Worm (Caenorhabditis elegans) whole organism, early embryonic: Measurements from ENCODE around the gene blos-1.

Experiments
- B0310.2 ChIP-seq: sonication (generic microtip); optimal IDR thresholded peaks from 2 replicates; lab custom pipeline; 2016; ENCODE audit warnings: mild to moderate bottlenecking, missing genetic modification characterization, missing compliant biosample characterization
- F13C5.2 ChIP-seq: sonication (generic microtip); optimal IDR thresholded peaks from 2 replicates; lab custom pipeline; 2017; ENCODE audit warnings: mild to moderate bottlenecking, missing genetic modification characterization, inconsistent platforms, missing compliant biosample characterization
- aly-1 ChIP-seq: sonication (generic microtip); optimal IDR thresholded peaks from 2 replicates; lab custom pipeline; 2016; ENCODE audit warnings: missing genetic modification characterization, missing compliant biosample characterization
- ama-1 ChIP-seq: fragments of 150-350 bp; optimal IDR thresholded peaks from 2 replicates; lab custom pipeline; 2014
- ceh-13 ChIP-seq: fragments of 200-800 bp; sonication (Bioruptor generic); optimal IDR thresholded peaks from 2 replicates; lab custom pipeline; 2018; ENCODE audit warnings: mild to moderate bottlenecking, missing genetic modification characterization, missing compliant biosample characterization
- ceh-36 ChIP-seq: sonication (generic microtip); optimal IDR thresholded peaks from 2 replicates; lab custom pipeline; 2016; ENCODE audit warnings: missing genetic modification characterization, inconsistent platforms, missing compliant biosample characterization
- ets-7 ChIP-seq: sonication (generic microtip); optimal IDR thresholded peaks from 2 replicates; lab custom pipeline; 2016; ENCODE audit warnings: missing genotype, missing genetic modification characterization, missing compliant biosample characterization
- flt-1 ChIP-seq: fragments of 200-800 bp; sonication (Bioruptor generic); IDR thresholded peaks from 2 replicates; pipeline ENCODE4 v1.3.6; 2022; ENCODE audit warnings: missing genetic modification characterization, missing compliant biosample characterization
- hmbx-1 ChIP-seq: sonication (generic microtip); optimal IDR thresholded peaks from 2 replicates; lab custom pipeline; 2016; ENCODE audit warnings: mild to moderate bottlenecking, missing genetic modification characterization, missing compliant biosample characterization
- hmg-4 ChIP-seq: fragments of 200-800 bp; sonication (Bioruptor generic); optimal IDR thresholded peaks from 2 replicates; lab custom pipeline; 2018; ENCODE audit warnings: mild to moderate bottlenecking, missing genetic modification characterization, missing compliant biosample characterization
- hnd-1 ChIP-seq: sonication (generic microtip); optimal IDR thresholded peaks from 2 replicates; lab custom pipeline; 2016; ENCODE audit warnings: missing genetic modification characterization, missing compliant biosample characterization
- pes-1 ChIP-seq: fragments of 200-800 bp; sonication (Bioruptor generic); IDR thresholded peaks from 2 replicates; pipeline ENCODE4 v1.3.6; 2022; ENCODE audit warnings: missing genetic modification reagents, missing genetic modification characterization, missing compliant biosample characterization
- scrt-1 ChIP-seq: fragments of 200-800 bp; sonication (Bioruptor generic); IDR thresholded peaks from 2 replicates; pipeline ENCODE4 v1.3.6; 2022; ENCODE audit warnings: missing genetic modification characterization, missing compliant biosample characterization
- sea-1 ChIP-seq: fragments of 200-800 bp; sonication (Bioruptor generic); conservative IDR thresholded peaks from 2 replicates; pipeline ENCODE4 v1.3.6; 2022; ENCODE audit warnings: missing genetic modification characterization, missing compliant biosample characterization
- tbx-11 ChIP-seq: fragments of 200-800 bp; sonication (Bioruptor generic); IDR thresholded peaks from 2 replicates; pipeline ENCODE4 v1.3.6; 2022; ENCODE audit warnings: missing genetic modification characterization, missing compliant biosample characterization
- tbx-37 ChIP-seq: fragments of 200-800 bp; sonication (Bioruptor generic); conservative IDR thresholded peaks from 2 replicates; pipeline ENCODE4 v1.3.6; 2022; ENCODE audit warnings: missing genetic modification reagents, missing genetic modification characterization, missing compliant biosample characterization
- tra-4 ChIP-seq: sonication (generic microtip); optimal IDR thresholded peaks from 2 replicates; lab custom pipeline; 2017; ENCODE audit warnings: missing genetic modification characterization, missing compliant biosample characterization

Gene blos-1

DNA sequence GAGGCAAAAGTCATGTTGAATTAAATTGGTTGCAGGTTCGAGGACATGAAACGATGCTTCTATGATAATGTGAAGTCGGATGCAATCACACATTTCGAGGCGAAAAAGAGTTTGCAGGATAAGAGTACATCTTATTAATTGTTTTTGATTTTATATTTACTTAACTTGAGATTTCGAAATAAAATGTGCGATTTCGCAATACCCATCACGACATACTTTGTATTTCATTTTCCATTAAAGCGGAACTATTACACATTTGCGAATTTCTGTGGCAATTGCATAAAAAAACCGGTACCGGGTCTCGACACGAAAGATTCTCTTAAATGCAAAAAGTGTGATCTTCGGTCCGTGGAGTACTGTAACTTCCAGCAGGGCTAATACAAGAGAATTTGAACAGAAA is 9.4 kb downstream of the blos-1 start:
- TF ChIP-seq tbx-11 (GFP tag; lab: Robert Waterston, UW), result no peak
- TF ChIP-seq tbx-37 (GFP tag; lab: Robert Waterston, UW), result no peak
- no peak for TF ChIP-seq pes-1
- TF ChIP-seq flt-1 (GFP tag; lab: Robert Waterston, UW), result no peak
- no peak for TF ChIP-seq ceh-36 (tag; lab: Kevin White, UChicago)
- no peak for TF ChIP-seq ceh-13 (GFP tag; lab: Kevin White, UChicago)
- no peak for TF ChIP-seq aly-1 (tag; lab: Kevin White, UChicago)

DNA sequence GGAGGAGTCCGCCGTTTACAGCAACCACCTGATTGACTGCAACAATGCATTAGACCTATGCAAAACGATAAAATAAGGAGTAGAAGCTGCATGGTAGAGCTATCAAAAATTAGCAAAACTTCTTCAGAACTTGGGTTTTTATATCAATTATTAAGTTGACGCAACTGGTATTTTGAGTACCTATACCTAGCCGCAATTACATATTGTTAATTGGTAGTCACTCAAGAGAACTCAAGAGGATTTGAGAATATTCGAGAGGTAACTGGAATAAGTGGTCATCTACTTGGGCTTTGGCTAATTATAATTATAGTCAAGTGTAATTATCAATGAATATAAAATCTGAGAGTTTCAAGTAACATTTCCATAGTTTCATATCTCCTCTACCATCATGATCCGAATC is 10.5 kb downstream of the blos-1 start, which contains the start of the genes T20G5.13 and T20G5.12:
Gene T20G5.13 (minus strand): TSS at position 101 of the 400 bp plus-strand sequence.
Gene T20G5.12 (plus strand): TSS at position 370 of the 400 bp plus-strand sequence.
- TF ChIP-seq tra-4 (tag; lab: Kevin White, UChicago) (no peak), pes-1 (no peak), B0310.2 (tag; lab: Kevin White, UChicago) (no peak), hmbx-1 (tag; lab: Kevin White, UChicago) (no peak), F13C5.2 (no peak), aly-1 (tag; lab: Kevin White, UChicago) (no peak), ama-1 (no peak), flt-1 (GFP tag; lab: Robert Waterston, UW) (no peak), sea-1 (GFP tag; lab: Robert Waterston, UW) (no peak), tbx-37 (GFP tag; lab: Robert Waterston, UW) (no peak), hmg-4 (no peak), ceh-13 (GFP tag; lab: Kevin White, UChicago) (no peak), tbx-11 (GFP tag; lab: Robert Waterston, UW) (no peak), ets-7 (tag; lab: Kevin White, UChicago) (no peak), scrt-1 (GFP tag; lab: Robert Waterston, UW) (no peak), ceh-36 (tag; lab: Kevin White, UChicago) (no peak), hnd-1 (no peak)

DNA sequence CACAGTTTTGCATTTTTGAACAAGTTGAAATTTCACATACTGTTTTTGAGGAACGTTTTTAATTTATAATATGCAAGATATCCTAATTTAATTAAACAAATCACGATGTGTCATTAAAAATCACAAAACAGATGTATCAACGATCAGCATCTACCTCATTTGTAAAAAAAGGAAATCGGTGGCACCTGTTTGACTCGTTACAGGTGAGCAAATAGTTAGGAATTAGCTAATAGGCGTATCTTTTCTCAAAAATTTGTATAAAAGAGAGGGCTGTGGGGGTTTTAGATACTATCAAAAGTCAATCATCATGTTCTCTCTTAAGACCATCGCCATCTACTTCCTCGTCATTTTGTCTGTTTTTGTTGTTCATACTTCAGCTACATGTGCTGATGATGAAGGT is 12.7 kb downstream of the blos-1 start, which contains the start of gene T20G5.8:
Gene T20G5.8 (plus strand): TSS at position 301 of the 400 bp plus-strand sequence.
- TF ChIP-seq ets-7 (tag; lab: Kevin White, UChicago) (no peak), sea-1 (GFP tag; lab: Robert Waterston, UW) (no peak), F13C5.2 (no peak), hmg-4 (no peak), tbx-11 (GFP tag; lab: Robert Waterston, UW) (no peak), ama-1 (no peak), ceh-13 (GFP tag; lab: Kevin White, UChicago) (no peak), hnd-1 (no peak)

DNA sequence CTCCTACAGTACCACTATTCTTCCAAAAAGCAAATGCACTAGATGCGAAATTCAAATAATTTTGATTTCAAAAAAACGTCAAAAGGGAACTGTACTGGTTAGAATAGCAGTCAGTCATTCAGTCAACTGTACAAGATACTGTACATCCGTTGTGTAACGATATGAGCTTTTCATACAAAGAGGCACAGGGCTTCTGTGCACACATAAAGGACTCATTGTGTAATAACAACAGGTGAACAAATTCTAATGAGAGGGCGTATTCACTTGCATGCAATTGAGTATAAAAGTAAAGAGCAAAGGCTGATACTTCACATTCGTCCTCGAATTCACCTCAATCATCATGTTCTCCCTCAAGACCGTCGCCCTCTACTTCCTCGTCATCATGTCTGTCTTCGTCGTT is 14.3 kb downstream of the blos-1 start, which contains the start of gene dod-6:
Gene dod-6 (plus strand): TSS at position 301 of the 400 bp plus-strand sequence.
- TF ChIP-seq B0310.2 (tag; lab: Kevin White, UChicago), result no peak
- TF ChIP-seq tra-4 (tag; lab: Kevin White, UChicago), result no peak
- TF ChIP-seq hmbx-1 (tag; lab: Kevin White, UChicago), result no peak
- TF ChIP-seq tbx-37 (GFP tag; lab: Robert Waterston, UW), result no peak
- no peak for TF ChIP-seq ets-7 (tag; lab: Kevin White, UChicago)
- no peak for TF ChIP-seq hmg-4
- TF ChIP-seq tbx-11 (GFP tag; lab: Robert Waterston, UW), result no peak
- TF ChIP-seq scrt-1 (GFP tag; lab: Robert Waterston, UW), result no peak
- TF ChIP-seq aly-1 (tag; lab: Kevin White, UChicago), result no peak
- TF ChIP-seq flt-1 (GFP tag; lab: Robert Waterston, UW), result no peak
- TF ChIP-seq ceh-36 (tag; lab: Kevin White, UChicago), result no peak
- no peak for TF ChIP-seq pes-1
- TF ChIP-seq ceh-13 (GFP tag; lab: Kevin White, UChicago), result no peak

DNA sequence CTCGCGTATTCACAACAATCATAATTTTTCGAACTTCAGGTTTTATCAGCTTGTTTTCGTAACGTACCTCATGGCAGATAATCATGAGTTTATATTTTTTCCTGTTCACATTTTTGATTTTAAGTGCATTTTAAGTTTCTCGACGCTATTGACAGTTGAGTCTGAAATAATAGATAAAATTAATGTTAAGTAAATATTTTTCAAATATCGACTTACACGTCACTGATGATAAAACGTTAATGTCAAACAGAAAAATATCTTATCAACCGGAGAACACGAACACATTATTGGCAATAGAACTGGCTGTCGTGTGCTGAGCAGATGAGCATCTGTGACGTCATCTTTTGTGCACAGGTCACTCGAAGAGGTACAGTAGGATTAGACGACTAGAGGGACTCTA is 14.9 kb downstream of the blos-1 start:
- no peak for TF ChIP-seq ama-1
- no peak for TF ChIP-seq F13C5.2
- no peak for TF ChIP-seq pes-1
- no peak for TF ChIP-seq aly-1 (tag; lab: Kevin White, UChicago)
- TF ChIP-seq hnd-1, result no peak
- TF ChIP-seq flt-1 (GFP tag; lab: Robert Waterston, UW), result no peak
- no peak for TF ChIP-seq tra-4 (tag; lab: Kevin White, UChicago)
- TF ChIP-seq tbx-37 (GFP tag; lab: Robert Waterston, UW), result no peak
- TF ChIP-seq ceh-13 (GFP tag; lab: Kevin White, UChicago), result no peak
- no peak for TF ChIP-seq ceh-36 (tag; lab: Kevin White, UChicago)
- no peak for TF ChIP-seq sea-1 (GFP tag; lab: Robert Waterston, UW)
- no peak for TF ChIP-seq hmbx-1 (tag; lab: Kevin White, UChicago)
- TF ChIP-seq B0310.2 (tag; lab: Kevin White, UChicago), result no peak
- TF ChIP-seq scrt-1 (GFP tag; lab: Robert Waterston, UW), result no peak
- TF ChIP-seq tbx-11 (GFP tag; lab: Robert Waterston, UW), result no peak
- no peak for TF ChIP-seq ets-7 (tag; lab: Kevin White, UChicago)
- TF ChIP-seq hmg-4, result no peak

DNA sequence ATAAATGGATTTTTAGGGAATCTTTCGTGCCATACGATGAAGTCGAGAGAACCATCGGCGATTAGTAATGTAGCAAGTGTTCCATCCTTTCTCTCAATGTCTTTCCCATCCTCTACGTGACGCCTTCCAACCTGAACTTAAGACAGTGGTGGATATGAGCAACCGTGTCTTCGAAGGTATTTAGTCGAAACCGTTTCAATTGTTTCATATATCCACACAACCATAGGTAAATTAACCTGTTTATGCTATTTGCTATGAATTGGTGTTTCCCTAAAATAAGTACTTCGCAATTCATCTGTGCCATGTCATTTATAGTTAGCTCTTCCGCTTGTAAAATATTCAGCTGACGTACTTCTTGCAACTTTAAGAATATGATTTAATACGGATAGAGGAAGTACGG is 15.8 kb downstream of the blos-1 start:
- no peak for TF ChIP-seq sea-1 (GFP tag; lab: Robert Waterston, UW)
- no peak for TF ChIP-seq flt-1 (GFP tag; lab: Robert Waterston, UW)
- TF ChIP-seq ceh-13 (GFP tag; lab: Kevin White, UChicago), result no peak
- TF ChIP-seq tbx-37 (GFP tag; lab: Robert Waterston, UW), result no peak
- TF ChIP-seq hnd-1, result no peak
- no peak for TF ChIP-seq F13C5.2
- TF ChIP-seq hmbx-1 (tag; lab: Kevin White, UChicago), result no peak
- TF ChIP-seq ama-1, result no peak
- no peak for TF ChIP-seq ets-7 (tag; lab: Kevin White, UChicago)
- TF ChIP-seq hmg-4, result no peak
- no peak for TF ChIP-seq aly-1 (tag; lab: Kevin White, UChicago)
- TF ChIP-seq scrt-1 (GFP tag; lab: Robert Waterston, UW), result no peak
- TF ChIP-seq B0310.2 (tag; lab: Kevin White, UChicago), result no peak
- no peak for TF ChIP-seq tra-4 (tag; lab: Kevin White, UChicago)
- no peak for TF ChIP-seq tbx-11 (GFP tag; lab: Robert Waterston, UW)
- TF ChIP-seq ceh-36 (tag; lab: Kevin White, UChicago), result no peak
- TF ChIP-seq pes-1, result no peak

DNA sequence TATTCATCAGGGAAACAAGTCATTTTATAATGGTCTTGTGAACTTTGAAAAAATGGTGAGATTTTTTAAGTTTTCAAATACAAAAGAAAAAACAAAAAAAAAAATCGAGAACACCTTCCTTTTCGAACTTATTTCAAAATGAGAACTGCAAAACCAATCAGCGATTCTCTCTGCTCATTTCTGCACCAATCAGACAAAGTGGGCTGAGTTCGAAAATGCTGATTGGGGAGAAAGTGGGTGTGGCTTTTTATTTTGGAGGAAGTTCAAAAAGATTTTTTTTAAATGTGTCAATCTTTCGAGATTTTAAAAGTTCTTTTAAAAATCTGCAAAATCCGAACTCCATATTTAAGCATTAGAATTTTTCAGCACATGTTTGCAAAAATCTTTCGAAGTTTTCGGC is 17.2 kb downstream of the blos-1 start:
- no peak for TF ChIP-seq hnd-1
- no peak for TF ChIP-seq tbx-11 (GFP tag; lab: Robert Waterston, UW)
- TF ChIP-seq ama-1, result no peak
- TF ChIP-seq F13C5.2, result no peak
- TF ChIP-seq scrt-1 (GFP tag; lab: Robert Waterston, UW), result no peak
- TF ChIP-seq flt-1 (GFP tag; lab: Robert Waterston, UW), result no peak
- TF ChIP-seq tbx-37 (GFP tag; lab: Robert Waterston, UW), result no peak
- no peak for TF ChIP-seq hmbx-1 (tag; lab: Kevin White, UChicago)
- TF ChIP-seq aly-1 (tag; lab: Kevin White, UChicago), result no peak
- no peak for TF ChIP-seq tra-4 (tag; lab: Kevin White, UChicago)
- no peak for TF ChIP-seq pes-1
- TF ChIP-seq sea-1 (GFP tag; lab: Robert Waterston, UW), result no peak
- TF ChIP-seq hmg-4, result no peak
- TF ChIP-seq B0310.2 (tag; lab: Kevin White, UChicago), result no peak
- TF ChIP-seq ceh-36 (tag; lab: Kevin White, UChicago), result no peak
- no peak for TF ChIP-seq ets-7 (tag; lab: Kevin White, UChicago)
- no peak for TF ChIP-seq ceh-13 (GFP tag; lab: Kevin White, UChicago)
